Worm (Caenorhabditis elegans) whole organism, young adult: Measurements from ENCODE around the gene fbxa-148.
"Not testable (repeated sequence)": the region's sequence is repeated elsewhere in the genome, so short reads cannot be mapped to it uniquely, and the experiment has no call there.

Experiments used
- B0019.2 ChIP-seq: fragments of 200-800 bp; sonication (Bioruptor generic); conservative IDR thresholded peaks from 2 replicates; pipeline ENCODE4 v1.3.6; 2022; ENCODE audit warnings: missing genetic modification reagents, missing genetic modification characterization, missing compliant biosample characterization
- C06A6.2 ChIP-seq: fragments of 200-800 bp; sonication (Bioruptor generic); conservative IDR thresholded peaks from 2 replicates; pipeline ENCODE4 v1.3.6; 2022; ENCODE audit warnings: missing genetic modification characterization, missing compliant biosample characterization
- D2030.7 ChIP-seq: fragments of 200-800 bp; sonication (Bioruptor generic); IDR thresholded peaks from 2 replicates; pipeline ENCODE4 v1.3.6; 2022; ENCODE audit warnings: missing genetic modification reagents, missing genetic modification characterization, missing compliant biosample characterization
- F49E8.2 ChIP-seq: sonication (generic microtip); optimal IDR thresholded peaks from 3 replicates; lab custom pipeline; 2017; ENCODE audit warnings: missing genetic modification characterization, mild to moderate bottlenecking, missing compliant biosample characterization, antibody characterized with exemption, moderate library complexity; ENCODE audit not compliant: insufficient read depth
- F57A8.1 ChIP-seq: fragments of 200-800 bp; sonication (Bioruptor generic); optimal IDR thresholded peaks from 2 replicates; lab custom pipeline; 2018; ENCODE audit warnings: mild to moderate bottlenecking, missing genetic modification characterization, moderate library complexity, missing compliant biosample characterization
- F57C9.4 ChIP-seq: sonication (generic microtip); optimal IDR thresholded peaks from 2 replicates; lab custom pipeline; 2017; ENCODE audit warnings: mild to moderate bottlenecking, missing genetic modification characterization, missing compliant biosample characterization
- T26A5.8 ChIP-seq: sonication (generic microtip); optimal IDR thresholded peaks from 2 replicates; lab custom pipeline; 2016; ENCODE audit warnings: missing genetic modification characterization, missing compliant biosample characterization
- Y53F4B.3 ChIP-seq: fragments of 200-800 bp; sonication (Bioruptor generic); IDR thresholded peaks from 2 replicates; pipeline ENCODE4 v1.3.6; 2022; ENCODE audit warnings: missing genetic modification reagents, missing genetic modification characterization, missing compliant biosample characterization
- Y79H2A.3 ChIP-seq: fragments of 200-800 bp; sonication (Bioruptor generic); conservative IDR thresholded peaks from 2 replicates; pipeline ENCODE4 v1.3.6; 2022; ENCODE audit warnings: missing genetic modification reagents, missing genetic modification characterization, missing compliant biosample characterization
- aptf-2 ChIP-seq: fragments of 200-800 bp; sonication (Bioruptor generic); conservative IDR thresholded peaks from 2 replicates; pipeline ENCODE4 v1.3.6; 2022; ENCODE audit warnings: missing genetic modification reagents, missing genetic modification characterization, missing compliant biosample characterization
- atf-7 ChIP-seq: sonication (generic microtip); optimal IDR thresholded peaks from 2 replicates; lab custom pipeline; 2017; ENCODE audit warnings: mild to moderate bottlenecking, missing genetic modification characterization, missing compliant biosample characterization
- attf-5 ChIP-seq: fragments of 200-800 bp; sonication (Bioruptor generic); optimal IDR thresholded peaks from 2 replicates; lab custom pipeline; 2018; ENCODE audit warnings: mild to moderate bottlenecking, missing genetic modification characterization, missing compliant biosample characterization
- attf-6 ChIP-seq: fragments of 200-800 bp; sonication (Bioruptor generic); IDR thresholded peaks from 2 replicates; pipeline ENCODE4 v1.3.6; 2022; ENCODE audit warnings: missing genetic modification reagents, missing genetic modification characterization, missing compliant biosample characterization
- bed-2 ChIP-seq: fragments of 200-800 bp; sonication (Bioruptor generic); IDR thresholded peaks from 2 replicates; pipeline ENCODE4 v1.3.6; 2022; ENCODE audit warnings: missing genetic modification reagents, missing genetic modification characterization, missing compliant biosample characterization
- ccch-3 ChIP-seq: fragments of 200-800 bp; sonication (Bioruptor generic); optimal IDR thresholded peaks from 2 replicates; lab custom pipeline; 2018; ENCODE audit warnings: mild to moderate bottlenecking, missing genetic modification characterization, missing compliant biosample characterization
- ceh-100 ChIP-seq: fragments of 200-800 bp; sonication (Bioruptor generic); IDR thresholded peaks from 2 replicates; pipeline ENCODE4 v1.3.6; 2022; ENCODE audit warnings: missing genetic modification reagents, missing genetic modification characterization, missing compliant biosample characterization
- ceh-79 ChIP-seq: sonication (generic microtip); optimal IDR thresholded peaks from 2 replicates; lab custom pipeline; 2017; ENCODE audit warnings: mild to moderate bottlenecking, missing genetic modification characterization, missing compliant biosample characterization
- ceh-91 ChIP-seq: fragments of 200-800 bp; sonication (Bioruptor generic); IDR thresholded peaks from 2 replicates; pipeline ENCODE4 v1.3.6; 2022; ENCODE audit warnings: missing genetic modification reagents, missing genetic modification characterization, missing compliant biosample characterization
- dpl-1 ChIP-seq: fragments of 150-350 bp; optimal IDR thresholded peaks from 2 replicates; lab custom pipeline; 2014; ENCODE audit warnings: missing biosample characterization, missing genetic modification reagents, missing genetic modification characterization
- egrh-3 ChIP-seq: fragments of 200-800 bp; sonication (Bioruptor generic); IDR thresholded peaks from 2 replicates; pipeline ENCODE4 v1.3.6; 2022; ENCODE audit warnings: missing genetic modification reagents, missing genetic modification characterization, missing compliant biosample characterization
- fkh-3 ChIP-seq: sonication (generic microtip); optimal IDR thresholded peaks from 2 replicates; lab custom pipeline; 2016; ENCODE audit warnings: mild to moderate bottlenecking, missing genetic modification characterization, missing compliant biosample characterization
- him-1 ChIP-seq: sonication (generic microtip); optimal IDR thresholded peaks from 2 replicates; lab custom pipeline; 2016; ENCODE audit warnings: missing genotype, missing genetic modification reagents, missing genetic modification characterization, missing compliant biosample characterization
- hsf-1 ChIP-seq: fragments of 200-800 bp; sonication (Bioruptor generic); IDR thresholded peaks from 2 replicates; pipeline ENCODE4 v1.3.6; 2022; ENCODE audit warnings: missing genetic modification reagents, missing genetic modification characterization, missing compliant biosample characterization
- lag-1 ChIP-seq: fragments of 200-800 bp; sonication (Bioruptor generic); IDR thresholded peaks from 2 replicates; pipeline ENCODE4 v1.3.6; 2022; ENCODE audit warnings: missing genetic modification reagents, missing genetic modification characterization, missing compliant biosample characterization
- let-607 ChIP-seq, 2 experiments: fragments of 200-800 bp in 1 of 2; sonication (Bioruptor generic) in 1 of 2; sonication (generic microtip) in 1 of 2; optimal IDR thresholded peaks; 2 replicates each; lab custom pipeline; 2016 to 2018; ENCODE audit warnings: mild to moderate bottlenecking in 2 of 2, missing compliant biosample characterization in 2 of 2, missing genetic modification characterization in 2 of 2, moderate library complexity in 2 of 2, missing genotype in 1 of 2
- lin-26 ChIP-seq: fragments of 200-800 bp; sonication (Bioruptor generic); IDR thresholded peaks from 2 replicates; pipeline ENCODE4 v1.3.6; 2022; ENCODE audit warnings: missing genetic modification reagents, missing genetic modification characterization, missing compliant biosample characterization
- lin-54 ChIP-seq: fragments of 200-800 bp; sonication (Bioruptor generic); optimal IDR thresholded peaks from 2 replicates; lab custom pipeline; 2018; ENCODE audit warnings: mild to moderate bottlenecking, missing genetic modification characterization, missing compliant biosample characterization
- madf-3 ChIP-seq: fragments of 200-800 bp; sonication (Bioruptor generic); IDR thresholded peaks from 2 replicates; pipeline ENCODE4 v1.3.6; 2022; ENCODE audit warnings: missing genetic modification reagents, missing genetic modification characterization, missing compliant biosample characterization
- madf-8 ChIP-seq: fragments of 200-800 bp; sonication (Bioruptor generic); conservative IDR thresholded peaks from 2 replicates; pipeline ENCODE4 v1.3.6; 2022; ENCODE audit warnings: missing genetic modification reagents, missing genetic modification characterization, missing compliant biosample characterization
- mel-28 ChIP-seq: sonication (generic microtip); optimal IDR thresholded peaks from 2 replicates; lab custom pipeline; 2016; ENCODE audit warnings: borderline replicate concordance, mild to moderate bottlenecking, missing genetic modification characterization, missing compliant biosample characterization
- mes-4 ChIP-seq: sonication (generic microtip); optimal IDR thresholded peaks from 2 replicates; lab custom pipeline; 2016; ENCODE audit warnings: missing genotype, missing genetic modification characterization, missing compliant biosample characterization
- mxl-1 ChIP-seq: sonication (generic microtip); optimal IDR thresholded peaks from 2 replicates; lab custom pipeline; 2016; ENCODE audit warnings: missing genetic modification characterization, missing compliant biosample characterization
- nhr-179 ChIP-seq: sonication (generic microtip); optimal IDR thresholded peaks from 2 replicates; lab custom pipeline; 2016; ENCODE audit warnings: mild to moderate bottlenecking, missing genetic modification characterization, missing compliant biosample characterization
- rec-8 ChIP-seq, 2 experiments: sonication (generic microtip); optimal IDR thresholded peaks; 2 replicates each; lab custom pipeline; 2016; ENCODE audit warnings: mild to moderate bottlenecking in 2 of 2, missing genetic modification characterization in 2 of 2, missing genetic modification reagents in 2 of 2, missing genotype in 2 of 2, missing biosample characterization in 1 of 2, missing compliant biosample characterization in 1 of 2, moderate library complexity in 1 of 2
- sdz-38 ChIP-seq: sonication (generic microtip); optimal IDR thresholded peaks from 2 replicates; lab custom pipeline; 2016; ENCODE audit warnings: missing genotype, missing genetic modification characterization, missing compliant biosample characterization
- snpc-3.4 ChIP-seq: sonication (generic microtip); optimal IDR thresholded peaks from 2 replicates; lab custom pipeline; 2017; ENCODE audit warnings: missing genetic modification characterization, mild to moderate bottlenecking, missing compliant biosample characterization, antibody characterized with exemption, moderate library complexity, missing genotype, missing genetic modification reagents
- snpc-4 ChIP-seq, 5 experiments: fragments of 150-350 bp in 1 of 5; sonication (generic microtip) in 4 of 5; optimal IDR thresholded peaks; 2 replicates each; lab custom pipeline; 2014 to 2018; ENCODE audit warnings: missing genetic modification characterization in 5 of 5, missing biosample characterization in 3 of 5, antibody characterized with exemption in 2 of 5, mild to moderate bottlenecking in 2 of 5, missing compliant biosample characterization in 2 of 5, missing genotype in 2 of 5, moderate library complexity in 2 of 5, missing genetic modification reagents in 1 of 5
- tbp1 ChIP-seq: fragments of 200-800 bp; sonication (Bioruptor generic); optimal IDR thresholded peaks from 2 replicates; lab custom pipeline; 2018; ENCODE audit warnings: mild to moderate bottlenecking, missing genetic modification characterization, missing compliant biosample characterization
- unc-130 ChIP-seq: sonication (generic microtip); optimal IDR thresholded peaks from 2 replicates; lab custom pipeline; 2016; ENCODE audit warnings: missing genetic modification reagents, missing genetic modification characterization, missing compliant biosample characterization
- xnd-1 ChIP-seq: sonication (generic microtip); optimal IDR thresholded peaks from 2 replicates; lab custom pipeline; 2016; ENCODE audit warnings: missing genotype, missing genetic modification reagents, missing genetic modification characterization, missing compliant biosample characterization
- ztf-18 ChIP-seq: sonication (generic microtip); optimal IDR thresholded peaks from 2 replicates; lab custom pipeline; 2016; ENCODE audit warnings: missing genotype, mild to moderate bottlenecking, missing genetic modification characterization, missing compliant biosample characterization
- ztf-6 ChIP-seq: fragments of 200-800 bp; sonication (Bioruptor generic); IDR thresholded peaks from 2 replicates; pipeline ENCODE4 v1.3.6; 2022; ENCODE audit warnings: missing genetic modification reagents, missing genetic modification characterization, missing compliant biosample characterization

Gene fbxa-148

ce11 chrV:16927345-16927744 lies 11.5 kb upstream of the fbxa-148 start, which contains the start of gene Y102A5C.36:
Gene Y102A5C.36, minus strand, starts transcription at chrV:16927445.
- no peak for TF ChIP-seq sdz-38 (tag; lab: Kevin White, UChicago)
- TF ChIP-seq F57C9.4 (tag; lab: Kevin White, UChicago) = no peak

ce11 chrV:16948011-16948410 lies 9.2 kb downstream of the fbxa-148 start, which contains the start of gene fbxa-112:
Gene fbxa-112, minus strand, starts transcription at chrV:16948111.
- not testable (repeated sequence) for TF ChIP-seq ztf-6 (GFP tag; lab: Robert Waterston, UW); egrh-3 (GFP tag; lab: Robert Waterston, UW); rec-8 (tag; optimal IDR thresholded peaks at IDR 0.05; lab: Kevin White, UChicago)

ce11 chrV:16949609-16950008 lies 10.8 kb downstream of the fbxa-148 start, which contains the start of gene fbxa-111:
Gene fbxa-111, minus strand, starts transcription at chrV:16949709.
- not testable (repeated sequence) for TF ChIP-seq nhr-179; let-607 (tag; optimal IDR thresholded peaks at IDR 0.05; lab: Kevin White, UChicago); mxl-1 (tag; lab: Kevin White, UChicago)
- TF ChIP-seq, all 124 proteins: peak for 0; not testable (repeated sequence) for 124

- no peak for TF ChIP-seq lag-1 (GFP tag; lab: Robert Waterston, UW)
- TF ChIP-seq madf-3 (GFP tag; lab: Robert Waterston, UW) = 0 out of 2 replicates have a peak, but pooled peaks have one; percentile 42
- no peak for TF ChIP-seq tbp1 (GFP tag; lab: Kevin White, UChicago)
- no peak for TF ChIP-seq Y53F4B.3 (GFP tag; lab: Robert Waterston, UW)
- no peak for TF ChIP-seq F49E8.2
- no peak for TF ChIP-seq ceh-79 (tag; lab: Kevin White, UChicago)
- TF ChIP-seq ztf-18 (tag; lab: Kevin White, UChicago) = no peak
- peak; percentile 84 for TF ChIP-seq xnd-1 (tag; lab: Kevin White, UChicago)
- no peak for TF ChIP-seq lin-54 (GFP tag; lab: Kevin White, UChicago)
- no peak for TF ChIP-seq him-1 (tag; lab: Kevin White, UChicago)
- TF ChIP-seq aptf-2 = no peak
- TF ChIP-seq attf-6 (GFP tag; lab: Robert Waterston, UW) = peak; percentile 78
- no peak for TF ChIP-seq mes-4 (tag; lab: Kevin White, UChicago)
- no peak for TF ChIP-seq mel-28 (tag; lab: Kevin White, UChicago)
- TF ChIP-seq T26A5.8 (tag; lab: Kevin White, UChicago) = no peak
- no peak for TF ChIP-seq bed-2 (GFP tag; lab: Robert Waterston, UW)
- TF ChIP-seq dpl-1 = peak; percentile 38
- TF ChIP-seq ztf-6 (GFP tag; lab: Robert Waterston, UW) = no peak
- no peak for TF ChIP-seq mxl-1 (tag; lab: Kevin White, UChicago)
- no peak for TF ChIP-seq ceh-100 (GFP tag; lab: Robert Waterston, UW)
- no peak for TF ChIP-seq D2030.7
- TF ChIP-seq F57A8.1 (GFP tag; lab: Kevin White, UChicago) = no peak
- TF ChIP-seq ccch-3 (GFP tag; lab: Kevin White, UChicago) = no peak
- TF ChIP-seq ceh-91 (GFP tag; lab: Robert Waterston, UW) = no peak
- TF ChIP-seq madf-8 (GFP tag; lab: Robert Waterston, UW) = peak; percentile 78
- TF ChIP-seq Y79H2A.3 = no peak
- no peak for TF ChIP-seq snpc-4 (GFP tag; optimal IDR thresholded peaks at IDR 0.05; lab: Kevin White, UChicago)
- peak in 1 of 4 experiments; percentile 40 for TF ChIP-seq snpc-4 (tag; optimal IDR thresholded peaks at IDR 0.05; lab: Kevin White, UChicago)
- TF ChIP-seq attf-5 = no peak
- no peak for TF ChIP-seq atf-7 (tag; lab: Kevin White, UChicago)
- TF ChIP-seq unc-130 (GFP tag; lab: Kevin White, UChicago) = no peak
- TF ChIP-seq hsf-1 = no peak
- TF ChIP-seq snpc-3.4 (tag; lab: Kevin White, UChicago) = no peak
- no peak for TF ChIP-seq lin-26 (GFP tag; lab: Robert Waterston, UW)
- no peak for TF ChIP-seq fkh-3 (tag; lab: Kevin White, UChicago)
- no peak for TF ChIP-seq B0019.2 (GFP tag; lab: Robert Waterston, UW)
- no peak for TF ChIP-seq C06A6.2 (GFP tag; lab: Robert Waterston, UW)
Observed at ce11 chrV:16950036-16950435, 11.2 kb downstream of the fbxa-148 start.
